Worm (Caenorhabditis elegans) whole organism, L1 larva: ENCODE data around the gene F08C6.5.

ENCODE experiments used
- aha-1 ChIP-seq: fragments of 150-350 bp; optimal IDR thresholded peaks from 2 replicates; lab custom pipeline; 2014; ENCODE audit warnings: missing biosample characterization, missing genetic modification characterization
- aly-2 ChIP-seq: fragments of 150-350 bp; optimal IDR thresholded peaks from 2 replicates; lab custom pipeline; 2014; ENCODE audit warnings: missing biosample characterization, missing genetic modification characterization
- ces-1 ChIP-seq: fragments of 150-350 bp; optimal IDR thresholded peaks from 2 replicates; lab custom pipeline; 2014; ENCODE audit warnings: missing biosample characterization, missing genetic modification reagents, missing genetic modification characterization
- efl-1 ChIP-seq, 4 experiments: fragments of 150-350 bp; optimal IDR thresholded peaks in 3 of 4; peaks in 1 of 4; 1 replicate in 1 of 4; 2 replicates in 3 of 4; lab custom pipeline; 2014; ENCODE audit warnings: missing biosample characterization in 2 of 4, missing genetic modification characterization in 2 of 4, missing genetic modification reagents in 2 of 4
- elt-3 ChIP-seq, 6 experiments: fragments of 150-350 bp in 1 of 6; sonication (generic microtip); optimal IDR thresholded peaks; 2 replicates each; lab custom pipeline; 2017 to 2018; ENCODE audit warnings: missing biosample characterization in 6 of 6, missing genetic modification characterization in 6 of 6, inconsistent platforms in 1 of 6
- fos-1 ChIP-seq: fragments of 150-350 bp; optimal IDR thresholded peaks from 2 replicates; lab custom pipeline; 2014; ENCODE audit warnings: missing biosample characterization, missing genetic modification characterization
- irx-1 ChIP-seq: sonication (generic microtip); optimal IDR thresholded peaks from 2 replicates; lab custom pipeline; 2016; ENCODE audit warnings: missing genetic modification characterization, missing compliant biosample characterization
- mdl-1 ChIP-seq, 2 experiments: fragments of 150-350 bp; optimal IDR thresholded peaks; 2 replicates each; lab custom pipeline; 2014 to 2017; ENCODE audit warnings: missing biosample characterization in 2 of 2, missing genetic modification characterization in 2 of 2, inconsistent platforms in 1 of 2
- nhr-71 ChIP-seq: sonication (generic microtip); optimal IDR thresholded peaks from 2 replicates; lab custom pipeline; 2016; ENCODE audit warnings: mild to moderate bottlenecking, missing genetic modification characterization, moderate library complexity, missing compliant biosample characterization
- rnt-1 ChIP-seq: sonication (generic microtip); optimal IDR thresholded peaks from 2 replicates; lab custom pipeline; 2016; ENCODE audit warnings: mild to moderate bottlenecking, missing genetic modification characterization, moderate library complexity, missing compliant biosample characterization
- unc-130 ChIP-seq: fragments of 150-350 bp; optimal IDR thresholded peaks from 2 replicates; lab custom pipeline; 2017; ENCODE audit warnings: missing biosample characterization, missing genetic modification characterization, inconsistent platforms
- unc-62 ChIP-seq: fragments of 150-350 bp; optimal IDR thresholded peaks from 2 replicates; lab custom pipeline; 2014; ENCODE audit warnings: missing biosample characterization, missing genetic modification reagents, missing genetic modification characterization

- TF ChIP-seq ces-1 (GFP tag; lab: Kevin White, UChicago) (no peak), mdl-1 (tag; optimal IDR thresholded peaks at IDR 0.05; lab: Kevin White, UChicago) (no peak), aha-1 (tag; lab: Kevin White, UChicago) (no peak), unc-62 (no peak), fos-1 (tag; lab: Kevin White, UChicago) (no peak), nhr-71 (no peak), aly-2 (tag; lab: Kevin White, UChicago) (no peak), unc-130 (tag; lab: Kevin White, UChicago) (peak; percentile 34), elt-3 (tag; optimal IDR thresholded peaks at IDR 0.05; lab: Kevin White, UChicago) (no peak), rnt-1 (no peak), efl-1 (optimal IDR thresholded peaks at IDR 0.05; lab: Kevin White, UChicago) (no peak), efl-1 (GFP tag; optimal IDR thresholded peaks at IDR 0.05 in 1 of 2; lab: Kevin White, UChicago) (no peak), irx-1 (tag; lab: Kevin White, UChicago) (no peak)
Observed at ce11 chrX:7565005-7565404, 5.8 kb downstream of the F08C6.5 start, which contains the start of gene vps-52.
